Worm (Caenorhabditis elegans) whole organism, L1 larva: Measurements from ENCODE around the gene K10C8.4.

Experiments used
- C04F5.9 ChIP-seq: sonication (generic microtip); optimal IDR thresholded peaks from 2 replicates; lab custom pipeline; 2016; ENCODE audit warnings: missing genetic modification characterization, missing compliant biosample characterization
- F16B12.6 ChIP-seq: fragments of 150-350 bp; optimal IDR thresholded peaks from 2 replicates; lab custom pipeline; 2014; ENCODE audit warnings: missing biosample characterization, missing genetic modification characterization
- aly-2 ChIP-seq: fragments of 150-350 bp; optimal IDR thresholded peaks from 2 replicates; lab custom pipeline; 2014; ENCODE audit warnings: missing biosample characterization, missing genetic modification characterization
- ceh-63 ChIP-seq: fragments of 200-800 bp; sonication (Bioruptor generic); optimal IDR thresholded peaks from 2 replicates; lab custom pipeline; 2018; ENCODE audit warnings: mild to moderate bottlenecking, missing genetic modification characterization, missing compliant biosample characterization
- ceh-8 ChIP-seq: fragments of 200-800 bp; sonication (Bioruptor generic); optimal IDR thresholded peaks from 2 replicates; lab custom pipeline; 2018; ENCODE audit warnings: mild to moderate bottlenecking, missing genetic modification characterization, moderate library complexity, missing compliant biosample characterization
- ceh-82 ChIP-seq, 3 experiments: fragments of 150-350 bp in 1 of 3; sonication (generic microtip) in 2 of 3; optimal IDR thresholded peaks; 2 replicates each; lab custom pipeline; 2014 to 2017; ENCODE audit warnings: missing biosample characterization in 3 of 3, missing genetic modification characterization in 3 of 3
- ceh-90 ChIP-seq: sonication (generic microtip); optimal IDR thresholded peaks from 2 replicates; lab custom pipeline; 2016; ENCODE audit warnings: missing genetic modification characterization, missing compliant biosample characterization
- dpl-1 ChIP-seq, 3 experiments: fragments of 150-350 bp in 2 of 3; sonication (generic microtip) in 1 of 3; optimal IDR thresholded peaks; 2 replicates each; lab custom pipeline; 2014 to 2017; ENCODE audit warnings: missing biosample characterization in 3 of 3, missing genetic modification characterization in 3 of 3, missing genetic modification reagents in 3 of 3
- dsc-1 ChIP-seq: sonication (generic microtip); optimal IDR thresholded peaks from 2 replicates; lab custom pipeline; 2016; ENCODE audit warnings: mild to moderate bottlenecking, missing genetic modification characterization, missing compliant biosample characterization
- efl-1 ChIP-seq, 4 experiments: fragments of 150-350 bp; optimal IDR thresholded peaks in 3 of 4; peaks in 1 of 4; 1 replicate in 1 of 4; 2 replicates in 3 of 4; lab custom pipeline; 2014; ENCODE audit warnings: missing biosample characterization in 2 of 4, missing genetic modification characterization in 2 of 4, missing genetic modification reagents in 2 of 4
- elt-3 ChIP-seq, 6 experiments: fragments of 150-350 bp in 1 of 6; sonication (generic microtip); optimal IDR thresholded peaks; 2 replicates each; lab custom pipeline; 2017 to 2018; ENCODE audit warnings: missing biosample characterization in 6 of 6, missing genetic modification characterization in 6 of 6, inconsistent platforms in 1 of 6
- ets-5 ChIP-seq: fragments of 200-800 bp; sonication (Bioruptor generic); IDR thresholded peaks from 2 replicates; pipeline ENCODE4 v1.3.6; 2022; ENCODE audit warnings: missing genetic modification characterization, missing compliant biosample characterization
- fkh-10 ChIP-seq: sonication (generic microtip); optimal IDR thresholded peaks from 2 replicates; lab custom pipeline; 2017; ENCODE audit warnings: missing biosample characterization, missing genetic modification reagents, missing genetic modification characterization
- fkh-4 ChIP-seq: sonication (generic microtip); optimal IDR thresholded peaks from 2 replicates; lab custom pipeline; 2016; ENCODE audit warnings: missing compliant biosample characterization, missing genetic modification characterization, borderline replicate concordance
- fkh-8 ChIP-seq: sonication (generic microtip); optimal IDR thresholded peaks from 2 replicates; lab custom pipeline; 2016; ENCODE audit warnings: mild to moderate bottlenecking, missing genetic modification characterization, missing compliant biosample characterization
- grh-1 ChIP-seq: fragments of 200-800 bp; sonication (Bioruptor generic); IDR thresholded peaks from 2 replicates; pipeline ENCODE4 v1.3.6; 2022; ENCODE audit warnings: missing genetic modification reagents, missing genetic modification characterization, missing compliant biosample characterization
- hlh-17 ChIP-seq: fragments of 200-800 bp; sonication (Bioruptor generic); optimal IDR thresholded peaks from 2 replicates; lab custom pipeline; 2018; ENCODE audit warnings: missing genetic modification characterization, mild to moderate bottlenecking, missing compliant biosample characterization, moderate library complexity, borderline replicate concordance
- hlh-4 ChIP-seq: sonication (generic microtip); optimal IDR thresholded peaks from 2 replicates; lab custom pipeline; 2016; ENCODE audit warnings: mild to moderate bottlenecking, missing genetic modification characterization, missing compliant biosample characterization
- hpl-2 ChIP-seq: fragments of 150-350 bp; optimal IDR thresholded peaks from 2 replicates; lab custom pipeline; 2014; ENCODE audit warnings: missing biosample characterization, missing genetic modification reagents, missing genetic modification characterization
- lin-13 ChIP-seq: fragments of 150-350 bp; optimal IDR thresholded peaks from 2 replicates; lab custom pipeline; 2014; ENCODE audit warnings: missing biosample characterization, missing genetic modification reagents, missing genetic modification characterization
- lin-14 ChIP-seq: fragments of 200-800 bp; sonication (Bioruptor generic); optimal IDR thresholded peaks from 2 replicates; lab custom pipeline; 2018; ENCODE audit warnings: mild to moderate bottlenecking, missing genetic modification characterization, moderate library complexity, missing compliant biosample characterization
- lin-35 ChIP-seq, 2 experiments: fragments of 150-350 bp; optimal IDR thresholded peaks; 2 replicates each; lab custom pipeline; 2014; ENCODE audit warnings: missing biosample characterization in 2 of 2, missing genetic modification characterization in 2 of 2, missing genetic modification reagents in 2 of 2
- lin-39 ChIP-seq: fragments of 150-350 bp; optimal IDR thresholded peaks from 2 replicates; lab custom pipeline; 2014; ENCODE audit warnings: missing biosample characterization, missing genetic modification reagents, missing genetic modification characterization
- lsy-2 ChIP-seq, 2 experiments: fragments of 150-350 bp; optimal IDR thresholded peaks; 2 replicates each; lab custom pipeline; 2014; ENCODE audit warnings: missing biosample characterization in 2 of 2, missing genetic modification characterization in 2 of 2
- mef-2 ChIP-seq: fragments of 150-350 bp; optimal IDR thresholded peaks from 2 replicates; lab custom pipeline; 2014; ENCODE audit warnings: missing biosample characterization, missing genetic modification characterization
- mep-1 ChIP-seq: fragments of 150-350 bp; optimal IDR thresholded peaks from 2 replicates; lab custom pipeline; 2014; ENCODE audit warnings: missing biosample characterization, missing genetic modification characterization
- nhr-11 ChIP-seq: fragments of 150-350 bp; optimal IDR thresholded peaks from 2 replicates; lab custom pipeline; 2014; ENCODE audit warnings: missing biosample characterization, missing genetic modification characterization
- nhr-12 ChIP-seq: sonication (generic microtip); optimal IDR thresholded peaks from 2 replicates; lab custom pipeline; 2017; ENCODE audit warnings: missing biosample characterization, missing genetic modification characterization
- nhr-19 ChIP-seq: fragments of 200-800 bp; sonication (Bioruptor generic); conservative IDR thresholded peaks from 2 replicates; pipeline ENCODE4 v1.3.6; 2022; ENCODE audit warnings: missing genetic modification characterization, missing compliant biosample characterization
- nhr-20 ChIP-seq: sonication (generic microtip); optimal IDR thresholded peaks from 2 replicates; lab custom pipeline; 2016; ENCODE audit warnings: mild to moderate bottlenecking, missing genetic modification characterization, missing compliant biosample characterization
- nhr-237 ChIP-seq: fragments of 150-350 bp; optimal IDR thresholded peaks from 2 replicates; lab custom pipeline; 2014; ENCODE audit warnings: missing biosample characterization, missing genetic modification characterization
- nhr-47 ChIP-seq: sonication (generic microtip); optimal IDR thresholded peaks from 2 replicates; lab custom pipeline; 2016; ENCODE audit warnings: mild to moderate bottlenecking, missing genetic modification characterization, moderate library complexity, missing compliant biosample characterization
- nhr-76 ChIP-seq: sonication (generic microtip); optimal IDR thresholded peaks from 2 replicates; lab custom pipeline; 2017; ENCODE audit warnings: missing biosample characterization, missing genetic modification characterization
- nhr-84 ChIP-seq: sonication (generic microtip); optimal IDR thresholded peaks from 2 replicates; lab custom pipeline; 2017; ENCODE audit warnings: missing biosample characterization, missing genetic modification characterization
- nhr-85 ChIP-seq: sonication (generic microtip); peaks from one replicate; lab custom pipeline; 2016; ENCODE audit warnings: missing genetic modification characterization, inconsistent platforms, missing compliant biosample characterization
- nhr-90 ChIP-seq: sonication (generic microtip); optimal IDR thresholded peaks from 2 replicates; lab custom pipeline; 2016; ENCODE audit warnings: mild to moderate bottlenecking, missing genetic modification characterization, missing compliant biosample characterization; ENCODE audit not compliant: poor library complexity
- pag-3 ChIP-seq: sonication (generic microtip); optimal IDR thresholded peaks from 2 replicates; lab custom pipeline; 2017; ENCODE audit warnings: missing genetic modification characterization, mild to moderate bottlenecking, missing compliant biosample characterization, antibody characterized with exemption, borderline replicate concordance; ENCODE audit not compliant: insufficient read depth
- pax-3 ChIP-seq: fragments of 200-800 bp; sonication (Bioruptor generic); optimal IDR thresholded peaks from 2 replicates; lab custom pipeline; 2018; ENCODE audit warnings: mild to moderate bottlenecking, missing genetic modification characterization, moderate library complexity, missing compliant biosample characterization
- pqm-1 ChIP-seq: sonication (generic microtip); optimal IDR thresholded peaks from 3 replicates; lab custom pipeline; 2017; ENCODE audit warnings: missing biosample characterization, missing genetic modification characterization
- rnt-1 ChIP-seq: sonication (generic microtip); optimal IDR thresholded peaks from 2 replicates; lab custom pipeline; 2016; ENCODE audit warnings: mild to moderate bottlenecking, missing genetic modification characterization, moderate library complexity, missing compliant biosample characterization
- skn-1 ChIP-seq: fragments of 150-350 bp; optimal IDR thresholded peaks from 2 replicates; lab custom pipeline; 2014; ENCODE audit warnings: missing biosample characterization, missing genetic modification characterization
- snpc-4 ChIP-seq: fragments of 150-350 bp; optimal IDR thresholded peaks from 2 replicates; lab custom pipeline; 2014; ENCODE audit warnings: missing biosample characterization, missing genetic modification characterization
- snu-23 ChIP-seq: sonication (generic microtip); optimal IDR thresholded peaks from 2 replicates; lab custom pipeline; 2016; ENCODE audit warnings: missing genetic modification characterization, missing compliant biosample characterization
- sox-4 ChIP-seq: sonication (generic microtip); optimal IDR thresholded peaks from 2 replicates; lab custom pipeline; 2016; ENCODE audit warnings: missing genetic modification characterization, missing compliant biosample characterization
- tbx-2 ChIP-seq: sonication (generic microtip); optimal IDR thresholded peaks from 2 replicates; lab custom pipeline; 2016; ENCODE audit warnings: missing genetic modification characterization, missing compliant biosample characterization
- tlp-1 ChIP-seq: fragments of 150-350 bp; optimal IDR thresholded peaks from 2 replicates; lab custom pipeline; 2014; ENCODE audit warnings: missing biosample characterization, missing genetic modification characterization
- unc-130 ChIP-seq: fragments of 150-350 bp; optimal IDR thresholded peaks from 2 replicates; lab custom pipeline; 2017; ENCODE audit warnings: missing biosample characterization, missing genetic modification characterization, inconsistent platforms
- unc-86 ChIP-seq: sonication (generic microtip); optimal IDR thresholded peaks from 2 replicates; lab custom pipeline; 2016; ENCODE audit warnings: missing genetic modification characterization, missing compliant biosample characterization
- unc-98 ChIP-seq: fragments of 200-800 bp; sonication (Bioruptor generic); IDR thresholded peaks from 2 replicates; pipeline ENCODE4 v1.3.6; 2022; ENCODE audit warnings: missing genetic modification characterization, missing compliant biosample characterization
- vab-15 ChIP-seq: sonication (generic microtip); optimal IDR thresholded peaks from 2 replicates; lab custom pipeline; 2017; ENCODE audit warnings: missing genotype, mild to moderate bottlenecking, missing genetic modification characterization, missing compliant biosample characterization
- xbp-1 ChIP-seq: sonication (generic microtip); optimal IDR thresholded peaks from 2 replicates; lab custom pipeline; 2016; ENCODE audit warnings: missing genetic modification characterization, missing compliant biosample characterization
- zag-1 ChIP-seq: fragments of 150-350 bp; optimal IDR thresholded peaks from 2 replicates; lab custom pipeline; 2014; ENCODE audit warnings: missing biosample characterization, missing genetic modification characterization

The K10C8.4 gene

ce11 chrV:12659426-12659825, 36.6 kb upstream of the K10C8.4 start, which contains the start of gene ccch-3 (continued):
- TF ChIP-seq lin-14 (GFP tag; lab: Kevin White, UChicago): peak; percentile 90
- TF ChIP-seq nhr-47 (tag; lab: Kevin White, UChicago): peak; percentile 80
- TF ChIP-seq hpl-2 (GFP tag; lab: Kevin White, UChicago): no peak
- TF ChIP-seq vab-15 (tag; lab: Kevin White, UChicago): peak; percentile 45
- TF ChIP-seq nhr-237 (tag; lab: Kevin White, UChicago): no peak
- TF ChIP-seq ets-5: no peak
- peak; percentile 82 for TF ChIP-seq mep-1 (tag; lab: Kevin White, UChicago)
- TF ChIP-seq dpl-1 (GFP tag; optimal IDR thresholded peaks at IDR 0.05; lab: Kevin White, UChicago): peak; percentile 63 to 83 (median 81)
- peak; percentile 78 for TF ChIP-seq unc-130 (tag; lab: Kevin White, UChicago)
- TF ChIP-seq skn-1 (tag; lab: Kevin White, UChicago): peak; percentile 74
- TF ChIP-seq fkh-4 (tag; lab: Kevin White, UChicago): peak; percentile 31
- peak; percentile 77 for TF ChIP-seq nhr-19
- no peak for TF ChIP-seq aly-2
- peak; percentile 81 for TF ChIP-seq nhr-90
- no peak for TF ChIP-seq nhr-76 (tag; lab: Kevin White, UChicago)
- TF ChIP-seq F16B12.6 (tag; lab: Kevin White, UChicago): peak; percentile 48
- peak; percentile 29 for TF ChIP-seq unc-86 (tag; lab: Kevin White, UChicago)
- TF ChIP-seq rnt-1 (tag; lab: Kevin White, UChicago): peak; percentile 79
- no peak for TF ChIP-seq pqm-1 (tag; lab: Kevin White, UChicago)
- TF ChIP-seq nhr-12 (tag; lab: Kevin White, UChicago): no peak
- TF ChIP-seq dsc-1 (tag; lab: Kevin White, UChicago): peak; percentile 69
- peak; percentile 57 for TF ChIP-seq pax-3 (tag; lab: Kevin White, UChicago)
- no peak for TF ChIP-seq ceh-90 (tag; lab: Kevin White, UChicago)
- peak; percentile 76 to 86 for TF ChIP-seq lin-35 (GFP tag; optimal IDR thresholded peaks at IDR 0.05; lab: Kevin White, UChicago)
- TF ChIP-seq snu-23 (GFP tag; lab: Kevin White, UChicago): no peak
- TF ChIP-seq lin-39 (tag; lab: Kevin White, UChicago): no peak
- peak; percentile 42 for TF ChIP-seq C04F5.9 (tag; lab: Kevin White, UChicago)
- TF ChIP-seq efl-1 (optimal IDR thresholded peaks at IDR 0.05; lab: Kevin White, UChicago): peak; percentile 72 to 80
- peak; percentile 78 to 97 for TF ChIP-seq efl-1 (GFP tag; optimal IDR thresholded peaks at IDR 0.05 in 1 of 2; lab: Kevin White, UChicago)
- peak; percentile 16 for TF ChIP-seq pag-3 (tag; lab: Kevin White, UChicago)
- peak; percentile 74 for TF ChIP-seq snpc-4 (tag; lab: Kevin White, UChicago)
- peak; percentile 27 to 50 (median 44) for TF ChIP-seq ceh-82 (tag; optimal IDR thresholded peaks at IDR 0.05; lab: Kevin White, UChicago)
- TF ChIP-seq grh-1 (GFP tag; lab: Robert Waterston, UW): 0 out of 2 replicates have a peak, but pooled peaks have one; percentile 30
- TF ChIP-seq mef-2 (tag; lab: Kevin White, UChicago): no peak
- no peak for TF ChIP-seq hlh-4 (tag; lab: Kevin White, UChicago)
- no peak for TF ChIP-seq zag-1
- no peak for TF ChIP-seq unc-98 (GFP tag; lab: Robert Waterston, UW)
- peak; percentile 17 for TF ChIP-seq fkh-10 (GFP tag; lab: Kevin White, UChicago)
- TF ChIP-seq fkh-8 (tag; lab: Kevin White, UChicago): peak; percentile 70
- peak; percentile 77 for TF ChIP-seq tbx-2 (tag; lab: Kevin White, UChicago)
- TF ChIP-seq nhr-11 (tag; lab: Kevin White, UChicago): no peak
- TF ChIP-seq xbp-1 (tag; lab: Kevin White, UChicago): peak; percentile 80
- peak; percentile 79 to 88 for TF ChIP-seq lsy-2 (tag; optimal IDR thresholded peaks at IDR 0.05; lab: Kevin White, UChicago)
- TF ChIP-seq lin-13 (GFP tag; lab: Kevin White, UChicago): peak; percentile 72
- TF ChIP-seq nhr-85 (tag; lab: Kevin White, UChicago): peak; percentile 86
- no peak for TF ChIP-seq tlp-1 (tag; lab: Kevin White, UChicago)
- no peak for TF ChIP-seq nhr-84 (tag; lab: Kevin White, UChicago)
- TF ChIP-seq hlh-17 (GFP tag; lab: Kevin White, UChicago): no peak
- peak; percentile 51 for TF ChIP-seq ceh-8 (GFP tag; lab: Kevin White, UChicago)
- TF ChIP-seq sox-4 (tag; lab: Kevin White, UChicago): peak; percentile 54
- peak in 3 of 6 experiments; percentile 7 to 71 (median 39) for TF ChIP-seq elt-3 (tag; optimal IDR thresholded peaks at IDR 0.05; lab: Kevin White, UChicago)
- TF ChIP-seq ceh-63 (GFP tag; lab: Kevin White, UChicago): no peak
- TF ChIP-seq nhr-20: peak; percentile 92
